Worm (Caenorhabditis elegans) whole organism, dauer: ENCODE data around the gene F54D5.23.
"Not testable (repeated sequence)": the region's sequence is repeated elsewhere in the genome, so short reads cannot be mapped to it uniquely, and the experiment has no call there.

Experiments
- unc-62 ChIP-seq: sonication (generic microtip); optimal IDR thresholded peaks from 2 replicates; lab custom pipeline; 2017; ENCODE audit warnings: missing biosample characterization, missing genetic modification reagents, missing genetic modification characterization

The F54D5.23 gene

ce11 chrII:11588304-11588703 is 19.2 kb upstream of the F54D5.23 start:
- TF ChIP-seq unc-62 (GFP tag; lab: Kevin White, UChicago): no peak

- TF ChIP-seq unc-62 (GFP tag; lab: Kevin White, UChicago): no peak
These were observed 13.6 kb upstream of the F54D5.23 start, which contains the start of gene ints-7 for ce11 chrII:11582698-11583097. TSS of gene ints-7 (plus strand) at chrII:11582849.

- TF ChIP-seq unc-62 (GFP tag; lab: Kevin White, UChicago): no peak
These were observed 9.2 kb upstream of the F54D5.23 start, which contains the start of gene smc-6 for ce11 chrII:11578327-11578726. TSS of gene smc-6 (plus strand) at chrII:11578716.

ce11 chrII:11577861-11578260 is 8.8 kb upstream of the F54D5.23 start:
- no peak for TF ChIP-seq unc-62 (GFP tag; lab: Kevin White, UChicago)

ce11 chrII:11577397-11577796 is 8.3 kb upstream of the F54D5.23 start, which contains the start of gene pcs-1:
TSS of gene pcs-1 (minus strand) at chrII:11577740.
- TF ChIP-seq unc-62 (GFP tag; lab: Kevin White, UChicago): no peak

- TF ChIP-seq unc-62 (GFP tag; lab: Kevin White, UChicago): no peak
These were observed 3.9 kb upstream of the F54D5.23 start, which contains the start of gene F54D5.2 for ce11 chrII:11572944-11573343. TSS of gene F54D5.2 (plus strand) at chrII:11573180.

ce11 chrII:11571260-11571854 is 2.3 kb upstream of the F54D5.23 start, which contains the start of gene F54D5.3:
TSS of gene F54D5.3 (plus strand) at chrII:11571805.
- no peak for TF ChIP-seq unc-62 (GFP tag; lab: Kevin White, UChicago)

ce11 chrII:11568670-11569069 is 417 bp downstream of the F54D5.23 start:
- TF ChIP-seq unc-62 (GFP tag; lab: Kevin White, UChicago): no peak

- no peak for TF ChIP-seq unc-62 (GFP tag; lab: Kevin White, UChicago)
These were observed 1.9 kb downstream of the F54D5.23 start, which contains the start of gene F54D5.5 for ce11 chrII:11566970-11567711. TSS of gene F54D5.5 (minus strand) at chrII:11567020.

ce11 chrII:11564127-11564526 is 5.0 kb downstream of the F54D5.23 start, which contains the start of gene F54D5.15:
TSS of gene F54D5.15 (minus strand) at chrII:11564227.
- no peak for TF ChIP-seq unc-62 (GFP tag; lab: Kevin White, UChicago)

- TF ChIP-seq unc-62 (GFP tag; lab: Kevin White, UChicago): no peak
These were observed 12.7 kb downstream of the F54D5.23 start, which contains the start of gene F54D5.17 for ce11 chrII:11556338-11556737. TSS of gene F54D5.17 (plus strand) at chrII:11556638.

- TF ChIP-seq unc-62 (GFP tag; lab: Kevin White, UChicago): no peak
These were observed 13.5 kb downstream of the F54D5.23 start, which contains the start of gene F54D5.24 for ce11 chrII:11555634-11556033. TSS of gene F54D5.24 (plus strand) at chrII:11555949.

- not testable (repeated sequence) for TF ChIP-seq unc-62 (GFP tag; lab: Kevin White, UChicago)
These were observed 17.1 kb downstream of the F54D5.23 start, which contains the start of gene dhgd-1 for ce11 chrII:11551981-11552380. TSS of gene dhgd-1 (minus strand) at chrII:11552081.

- TF ChIP-seq unc-62 (GFP tag; lab: Kevin White, UChicago): no peak
These were observed 21.8 kb downstream of the F54D5.23 start, which contains the start of gene F54D5.7 for ce11 chrII:11547254-11547687. TSS of gene F54D5.7 (plus strand) at chrII:11547517.

ce11 chrII:11545952-11546325 is 23.1 kb downstream of the F54D5.23 start:
- no peak for TF ChIP-seq unc-62 (GFP tag; lab: Kevin White, UChicago)
